Worm (Caenorhabditis elegans): ENCODE results near the gene F46H5.7.

The F46H5.7 gene

ce11 chrX:7289565-7289964 lies 46.8 kb upstream of the F46H5.7 start:
- no peak for TF ChIP-seq F10E7.11 (tag; optimal IDR thresholded peaks at IDR 0.05)
- no peak for TF ChIP-seq Y53F4B.3 (GFP tag; IDR thresholded peaks at IDR 0.05)
- TF ChIP-seq efl-1 (GFP tag; optimal IDR thresholded peaks at IDR 0.05) = no peak
- TF ChIP-seq ccch-3 (GFP tag; optimal IDR thresholded peaks at IDR 0.05) = no peak
- no peak for TF ChIP-seq lin-26 (GFP tag; IDR thresholded peaks at IDR 0.05)
- TF ChIP-seq nhr-179 (tag; optimal IDR thresholded peaks at IDR 0.05) = no peak
- no peak for TF ChIP-seq bed-1 (GFP tag; IDR thresholded peaks at IDR 0.05)
- TF ChIP-seq tlf-1 (GFP tag; optimal IDR thresholded peaks at IDR 0.05) = no peak
- TF ChIP-seq chd-7 (tag; optimal IDR thresholded peaks at IDR 0.05) = no peak
- TF ChIP-seq athp-1 (tag; optimal IDR thresholded peaks at IDR 0.05) = no peak
- no peak for TF ChIP-seq F37B4.10 (GFP tag; IDR thresholded peaks at IDR 0.05)
- TF ChIP-seq ama-1 (optimal IDR thresholded peaks at IDR 0.05) = no peak
- TF ChIP-seq ama-1 (GFP tag; optimal IDR thresholded peaks at IDR 0.05) = no peak
- TF ChIP-seq let-526 (GFP tag; IDR thresholded peaks at IDR 0.05) = no peak
- no peak for TF ChIP-seq T07F8.4 (tag; optimal IDR thresholded peaks at IDR 0.05)
- no peak for TF ChIP-seq F23B12.7 (tag; optimal IDR thresholded peaks at IDR 0.05; ENCODE audit: insufficient read depth)
- no peak for TF ChIP-seq attf-6 (GFP tag; IDR thresholded peaks at IDR 0.05)
- TF ChIP-seq aptf-2 (GFP tag; conservative IDR thresholded peaks at IDR 0.05) = no peak

- TF ChIP-seq ztf-25 (GFP tag; IDR thresholded peaks at IDR 0.05) = no peak
- no peak for TF ChIP-seq unc-62 (GFP tag; optimal IDR thresholded peaks at IDR 0.05)
- peak; percentile 46 for TF ChIP-seq lin-40 (tag; optimal IDR thresholded peaks at IDR 0.05)
- no peak for TF ChIP-seq sptf-2 (GFP tag; optimal IDR thresholded peaks at IDR 0.05)
- no peak for TF ChIP-seq ekl-4 (GFP tag; IDR thresholded peaks at IDR 0.05)
- TF ChIP-seq tbp1 (GFP tag; optimal IDR thresholded peaks at IDR 0.05) = no peak
- TF ChIP-seq nhr-27 (tag; optimal IDR thresholded peaks at IDR 0.05) = no peak
- TF ChIP-seq F57C9.4 (tag; optimal IDR thresholded peaks at IDR 0.05) = no peak
- TF ChIP-seq K12H6.12 (tag; optimal IDR thresholded peaks at IDR 0.05) = peak; percentile 74
- TF ChIP-seq zfh-2 (GFP tag; conservative IDR thresholded peaks at IDR 0.05) = no peak
- no peak for TF ChIP-seq chd-7 (tag; optimal IDR thresholded peaks at IDR 0.05)
- TF ChIP-seq lir-1 (GFP tag; conservative IDR thresholded peaks at IDR 0.05) = no peak
- TF ChIP-seq him-1 (tag; optimal IDR thresholded peaks at IDR 0.05) = no peak
- TF ChIP-seq cebp-1 (GFP tag; IDR thresholded peaks at IDR 0.05) = no peak
- peak; percentile 72 for TF ChIP-seq cebp-1 (tag; optimal IDR thresholded peaks at IDR 0.05)
- TF ChIP-seq madf-3 (GFP tag; IDR thresholded peaks at IDR 0.05) = no peak
- peak; percentile 10; the same call in 1 of the 2 replicates for TF ChIP-seq hmg-1.2 (GFP tag; IDR thresholded peaks at IDR 0.05)
- no peak for TF ChIP-seq F57A8.1 (GFP tag; optimal IDR thresholded peaks at IDR 0.05)
- no peak for TF ChIP-seq egl-44 (GFP tag; IDR thresholded peaks at IDR 0.05)
- no peak for TF ChIP-seq T26A5.8 (tag; optimal IDR thresholded peaks at IDR 0.05)
- no peak for TF ChIP-seq ceh-58 (GFP tag; IDR thresholded peaks at IDR 0.05)
Observed at ce11 chrX:7284724-7285184, 42.0 kb upstream of the F46H5.7 start.

- TF ChIP-seq nhr-80 (tag; optimal IDR thresholded peaks at IDR 0.05) (no peak), F57C9.4 (tag; optimal IDR thresholded peaks at IDR 0.05) (no peak), dox-1 (GFP tag; IDR thresholded peaks at IDR 0.05) (no peak), F52B5.7 (tag; optimal IDR thresholded peaks at IDR 0.05) (no peak), sdz-38 (tag; optimal IDR thresholded peaks at IDR 0.05) (no peak), lsl-1 (GFP tag; optimal IDR thresholded peaks at IDR 0.05) (no peak), lsy-27 (tag; optimal IDR thresholded peaks at IDR 0.05; ENCODE audit: borderline replicate concordance, insufficient read depth) (no peak), efl-1 (GFP tag; optimal IDR thresholded peaks at IDR 0.05) (no peak), madf-8 (GFP tag; conservative IDR thresholded peaks at IDR 0.05) (no peak), nhr-179 (tag; optimal IDR thresholded peaks at IDR 0.05) (no peak)
Observed at ce11 chrX:7283136-7283535, 40.4 kb upstream of the F46H5.7 start.
